Fruit fly (Drosophila melanogaster) whole organism, embryonic: ENCODE measurements around the gene CG33108.

Experiments used
- Atf-2 ChIP-seq: fragments of 200-800 bp; sonication (Bioruptor generic); optimal IDR thresholded peaks from 2 replicates; lab custom pipeline; 2016; ENCODE audit warnings: missing biosample characterization, missing genetic modification characterization
- Bdp1 ChIP-seq: fragments of 200-800 bp; sonication (Bioruptor generic); optimal IDR thresholded peaks from 3 replicates; lab custom pipeline; 2016; ENCODE audit warnings: missing biosample characterization, missing genetic modification characterization
- CG10959 ChIP-seq: fragments of 200-800 bp; sonication (Bioruptor generic); IDR thresholded peaks from 2 replicates; pipeline ENCODE4 v1.3.6; 2022; ENCODE audit warnings: missing biosample characterization, missing genetic modification characterization
- CG11398 ChIP-seq: fragments of 200-800 bp; sonication (Bioruptor generic); optimal IDR thresholded peaks from 2 replicates; lab custom pipeline; 2016; ENCODE audit warnings: missing biosample characterization, missing genetic modification characterization
- CG12659 ChIP-seq: fragments of 200-800 bp; sonication (Bioruptor generic); optimal IDR thresholded peaks from 3 replicates; lab custom pipeline; 2017; ENCODE audit warnings: mild to moderate bottlenecking, missing biosample characterization, missing genetic modification reagents, missing genetic modification characterization
- CG13287 ChIP-seq: fragments of 200-800 bp; sonication (Bioruptor generic); IDR thresholded peaks from 2 replicates; pipeline ENCODE4 v1.3.6; 2022; ENCODE audit warnings: missing biosample characterization, missing genetic modification characterization; ENCODE audit not compliant: partially characterized antibody
- CG15073 ChIP-seq: fragments of 200-800 bp; sonication (Bioruptor generic); optimal IDR thresholded peaks from 2 replicates; lab custom pipeline; 2016; ENCODE audit warnings: missing biosample characterization, missing genetic modification characterization
- CG15696 ChIP-seq: fragments of 200-800 bp; sonication (Bioruptor generic); optimal IDR thresholded peaks from 2 replicates; lab custom pipeline; 2019; ENCODE audit warnings: missing biosample characterization, mild to moderate bottlenecking, missing genetic modification characterization, moderate library complexity
- CG17802 ChIP-seq: fragments of 200-800 bp; sonication (Bioruptor generic); optimal IDR thresholded peaks from 2 replicates; lab custom pipeline; 2018; ENCODE audit warnings: missing biosample characterization, mild to moderate bottlenecking, missing genetic modification characterization, moderate library complexity
- CG18764 ChIP-seq: fragments of 200-800 bp; sonication (Bioruptor generic); optimal IDR thresholded peaks from 3 replicates; lab custom pipeline; 2016; ENCODE audit warnings: missing biosample characterization, missing genetic modification characterization
- CG2120 ChIP-seq: fragments of 200-800 bp; sonication (Bioruptor generic); optimal IDR thresholded peaks from 3 replicates; lab custom pipeline; 2016; ENCODE audit warnings: missing biosample characterization, missing genetic modification characterization
- CG2202 ChIP-seq: fragments of 200-800 bp; sonication (Bioruptor generic); optimal IDR thresholded peaks from 2 replicates; lab custom pipeline; 2018; ENCODE audit warnings: missing biosample characterization, mild to moderate bottlenecking, missing genetic modification characterization
- CG2875 ChIP-seq: fragments of 200-800 bp; sonication (Bioruptor generic); optimal IDR thresholded peaks from 2 replicates; lab custom pipeline; 2017; ENCODE audit warnings: missing biosample characterization, mild to moderate bottlenecking, missing genetic modification characterization, missing genetic modification reagents
- CG31365 ChIP-seq: fragments of 200-800 bp; sonication (Bioruptor generic); optimal IDR thresholded peaks from 2 replicates; lab custom pipeline; 2018; ENCODE audit warnings: missing biosample characterization, mild to moderate bottlenecking, missing genetic modification characterization
- CG7271 ChIP-seq: fragments of 200-800 bp; sonication (Bioruptor generic); optimal IDR thresholded peaks from 2 replicates; lab custom pipeline; 2018; ENCODE audit warnings: missing biosample characterization, mild to moderate bottlenecking, missing genetic modification characterization, moderate library complexity
- CG8359 ChIP-seq: fragments of 200-800 bp; sonication (Bioruptor generic); optimal IDR thresholded peaks from 2 replicates; lab custom pipeline; 2017; ENCODE audit warnings: missing biosample characterization, mild to moderate bottlenecking, missing genetic modification characterization, borderline replicate concordance
- CG8388 ChIP-seq: fragments of 200-800 bp; sonication (Bioruptor generic); optimal IDR thresholded peaks from 2 replicates; lab custom pipeline; 2019; ENCODE audit warnings: missing biosample characterization, mild to moderate bottlenecking, missing genetic modification characterization, moderate library complexity
- CG8478 ChIP-seq: fragments of >200 bp; optimal IDR thresholded peaks from 2 replicates; lab custom pipeline; 2018
- CG8944 ChIP-seq: fragments of 200-800 bp; sonication (Bioruptor generic); optimal IDR thresholded peaks from 3 replicates; lab custom pipeline; 2016; ENCODE audit warnings: missing biosample characterization, missing genetic modification characterization
- CrebB ChIP-seq: fragments of 200-800 bp; sonication (Bioruptor generic); optimal IDR thresholded peaks from 3 replicates; lab custom pipeline; 2018; ENCODE audit warnings: missing biosample characterization, mild to moderate bottlenecking, missing genetic modification characterization
- D ChIP-seq, 2 experiments: fragments of 200-800 bp in 1 of 2; fragments of >200 bp in 1 of 2; sonication (Bioruptor generic) in 1 of 2; optimal IDR thresholded peaks; 2 replicates in 1 of 2; 3 replicates in 1 of 2; lab custom pipeline; 2017; ENCODE audit warnings: mild to moderate bottlenecking in 1 of 2, missing biosample characterization in 1 of 2, missing genetic modification characterization in 1 of 2, missing genetic modification reagents in 1 of 2
- Dek ChIP-seq: fragments of 200-800 bp; sonication (Bioruptor generic); optimal IDR thresholded peaks from 3 replicates; lab custom pipeline; 2019; ENCODE audit warnings: missing biosample characterization, mild to moderate bottlenecking, missing genetic modification characterization, moderate library complexity
- Dip2 ChIP-seq: fragments of 200-800 bp; sonication (Bioruptor generic); IDR thresholded peaks from 2 replicates; pipeline ENCODE4 v1.3.6; 2022; ENCODE audit warnings: missing biosample characterization, missing genetic modification characterization
- Elba2 ChIP-seq: fragments of 200-800 bp; sonication (Bioruptor generic); optimal IDR thresholded peaks from 3 replicates; lab custom pipeline; 2016; ENCODE audit warnings: missing biosample characterization, missing genetic modification characterization
- Gug ChIP-seq: fragments of 200-800 bp; sonication (Bioruptor generic); IDR thresholded peaks from 4 replicates; pipeline ENCODE4 v1.3.6; 2022; ENCODE audit warnings: missing biosample characterization, missing genetic modification characterization
- Max ChIP-seq: fragments of 200-800 bp; sonication (Bioruptor generic); optimal IDR thresholded peaks from 2 replicates; lab custom pipeline; 2016; ENCODE audit warnings: missing biosample characterization, mild to moderate bottlenecking, missing genetic modification characterization
- Meics ChIP-seq: fragments of 200-800 bp; sonication (Bioruptor generic); optimal IDR thresholded peaks from 2 replicates; lab custom pipeline; 2017; ENCODE audit warnings: missing biosample characterization, mild to moderate bottlenecking, missing genetic modification characterization
- NC2α ChIP-seq: fragments of 200-800 bp; sonication (Bioruptor generic); optimal IDR thresholded peaks from 2 replicates; lab custom pipeline; 2016; ENCODE audit warnings: missing biosample characterization, missing genetic modification characterization
- Rx ChIP-seq: fragments of 200-800 bp; sonication (Bioruptor generic); IDR thresholded peaks from 2 replicates; pipeline ENCODE4 v1.3.6; 2022; ENCODE audit warnings: missing biosample characterization, missing genetic modification characterization
- caup ChIP-seq: fragments of 200-800 bp; sonication (Bioruptor generic); optimal IDR thresholded peaks from 3 replicates; lab custom pipeline; 2017; ENCODE audit warnings: missing biosample characterization, mild to moderate bottlenecking, missing genetic modification characterization, moderate library complexity; ENCODE audit not compliant: severe bottlenecking
- chinmo ChIP-seq: fragments of 200-800 bp; sonication (Bioruptor generic); IDR thresholded peaks from 4 replicates; pipeline ENCODE4 v1.3.6; 2022; ENCODE audit warnings: missing biosample characterization, missing genetic modification characterization; ENCODE audit not compliant: partially characterized antibody
- chm ChIP-seq: fragments of 200-800 bp; sonication (Bioruptor generic); IDR thresholded peaks from 2 replicates; pipeline ENCODE4 v1.3.6; 2022; ENCODE audit warnings: missing biosample characterization, missing genetic modification characterization
- crc ChIP-seq: fragments of 200-800 bp; sonication (Bioruptor generic); optimal IDR thresholded peaks from 2 replicates; lab custom pipeline; 2016; ENCODE audit warnings: missing biosample characterization, missing genetic modification characterization
- dmrt99B ChIP-seq: fragments of 200-800 bp; sonication (Bioruptor generic); optimal IDR thresholded peaks from 2 replicates; lab custom pipeline; 2018; ENCODE audit warnings: missing biosample characterization, mild to moderate bottlenecking, missing genetic modification characterization, moderate library complexity
- dysf ChIP-seq: fragments of 200-800 bp; sonication (Bioruptor generic); IDR thresholded peaks from 3 replicates; pipeline ENCODE4 v1.3.6; 2022; ENCODE audit warnings: missing biosample characterization, missing genetic modification characterization
- esg ChIP-seq: fragments of 200-800 bp; sonication (Bioruptor generic); conservative IDR thresholded peaks from 2 replicates; pipeline ENCODE4 v1.3.6; 2022; ENCODE audit warnings: missing biosample characterization, missing genetic modification characterization
- gsb ChIP-seq: fragments of 200-800 bp; sonication (Bioruptor generic); IDR thresholded peaks from 2 replicates; pipeline ENCODE4 v1.3.6; 2022; ENCODE audit warnings: missing biosample characterization, missing genetic modification characterization
- ham ChIP-seq: fragments of 200-800 bp; sonication (Bioruptor generic); IDR thresholded peaks from 2 replicates; pipeline ENCODE4 v1.3.6; 2022; ENCODE audit warnings: missing biosample characterization, missing genetic modification characterization
- insv ChIP-seq, 2 experiments: fragments of 200-800 bp; sonication (Bioruptor generic); optimal IDR thresholded peaks; 3 replicates each; lab custom pipeline; 2016 to 2018; ENCODE audit warnings: missing biosample characterization in 2 of 2, missing genetic modification characterization in 2 of 2
- kah ChIP-seq: fragments of 200-800 bp; sonication (Bioruptor generic); optimal IDR thresholded peaks from 2 replicates; lab custom pipeline; 2018; ENCODE audit warnings: missing biosample characterization, mild to moderate bottlenecking, missing genetic modification characterization
- ken ChIP-seq: fragments of 200-800 bp; sonication (Bioruptor generic); IDR thresholded peaks from 3 replicates; pipeline ENCODE4 v1.3.6; 2022; ENCODE audit warnings: missing biosample characterization, missing genetic modification characterization
- nmo ChIP-seq: fragments of 200-800 bp; sonication (Bioruptor generic); optimal IDR thresholded peaks from 2 replicates; lab custom pipeline; 2018; ENCODE audit warnings: missing biosample characterization, mild to moderate bottlenecking, missing genetic modification characterization, moderate library complexity
- ranshi ChIP-seq: fragments of 200-800 bp; sonication (Bioruptor generic); IDR thresholded peaks from 2 replicates; pipeline ENCODE4 v1.3.6; 2022; ENCODE audit warnings: missing biosample characterization, missing genetic modification characterization
- rib ChIP-seq: fragments of 200-800 bp; sonication (Bioruptor generic); IDR thresholded peaks from 2 replicates; pipeline ENCODE4 v1.3.6; 2022; ENCODE audit warnings: missing biosample characterization, missing genetic modification characterization
- sens-2 ChIP-seq: fragments of 200-800 bp; sonication (Bioruptor generic); IDR thresholded peaks from 2 replicates; pipeline ENCODE4 v1.3.6; 2022; ENCODE audit warnings: missing biosample characterization, missing genetic modification characterization
- sima ChIP-seq: fragments of 200-800 bp; sonication (Bioruptor generic); optimal IDR thresholded peaks from 2 replicates; lab custom pipeline; 2016; ENCODE audit warnings: missing biosample characterization, missing genetic modification characterization
- sqz ChIP-seq: fragments of 200-800 bp; sonication (Bioruptor generic); optimal IDR thresholded peaks from 3 replicates; lab custom pipeline; 2018; ENCODE audit warnings: missing biosample characterization, mild to moderate bottlenecking, missing genetic modification characterization
- tup ChIP-seq: fragments of 200-800 bp; sonication (Bioruptor generic); optimal IDR thresholded peaks from 2 replicates; lab custom pipeline; 2016; ENCODE audit warnings: missing biosample characterization, mild to moderate bottlenecking, missing genetic modification characterization, moderate library complexity
- vvl ChIP-seq: fragments of 200-800 bp; sonication (Bioruptor generic); IDR thresholded peaks from 2 replicates; pipeline ENCODE4 v1.3.6; 2022; ENCODE audit warnings: missing biosample characterization, missing genetic modification characterization

The CG33108 gene

dm6 chr3R:24037538-24038265, 42.2 kb downstream of the CG33108 start, which contains the start of gene spas (continued):
- TF ChIP-seq dysf (GFP tag; lab: Robert Waterston, UW) (peak; percentile 74), insv (GFP tag; optimal IDR thresholded peaks at IDR 0.05; lab: Kevin White, UChicago) (no peak), dmrt99B (tag; lab: Kevin White, UChicago) (no peak), sima (no peak), Dek (tag; lab: Kevin White, UChicago) (peak; percentile 40), CG31365 (tag; lab: Kevin White, UChicago) (no peak), chm (GFP tag; lab: Robert Waterston, UW) (peak; percentile 11; the same call in 1 of the 2 replicates), rib (peak; percentile 79), Gug (GFP tag; lab: Robert Waterston, UW) (peak; percentile 88), Bdp1 (peak; percentile 65), CG18764 (GFP tag; lab: Kevin White, UChicago) (peak; percentile 64), sens-2 (GFP tag; lab: Robert Waterston, UW) (peak; percentile 53; the same call in 1 of the 2 replicates), esg (GFP tag; lab: Robert Waterston, UW) (peak; percentile 70), ham (GFP tag; lab: Robert Waterston, UW) (no peak), CG2120 (GFP tag; lab: Kevin White, UChicago) (peak; percentile 88), Atf-2 (GFP tag; lab: Kevin White, UChicago) (peak; percentile 59), gsb (GFP tag; lab: Robert Waterston, UW) (peak; percentile 31; the same call in 1 of the 2 replicates), CG15073 (GFP tag; lab: Kevin White, UChicago) (peak; percentile 26), vvl (GFP tag; lab: Robert Waterston, UW) (peak; percentile 81), CG10959 (GFP tag; lab: Robert Waterston, UW) (peak; percentile 61), ken (peak; percentile 79), CG7271 (tag; lab: Kevin White, UChicago) (peak; percentile 21), crc (peak; percentile 16), ranshi (peak; percentile 62; the same call in 1 of the 2 replicates), Dip2 (GFP tag; lab: Robert Waterston, UW) (peak; percentile 14; the same call in 1 of the 2 replicates), tup (GFP tag; lab: Kevin White, UChicago) (peak; percentile 25), CG8388 (GFP tag; lab: Kevin White, UChicago) (peak; percentile 66), CG2875 (no peak), CG8359 (GFP tag; lab: Kevin White, UChicago) (no peak), CG13287 (GFP tag; lab: Robert Waterston, UW) (peak; percentile 90), D (optimal IDR thresholded peaks at IDR 0.05; lab: Kevin White, UChicago) (no peak), D (GFP tag; optimal IDR thresholded peaks at IDR 0.05; lab: Kevin White, UChicago) (peak; percentile 35), CG15696 (tag; lab: Kevin White, UChicago) (peak; percentile 67), chinmo (GFP tag; lab: Robert Waterston, UW) (0 out of 4 replicates have a peak, but pooled peaks have one; percentile 68), caup (peak; percentile 34), CG8944 (GFP tag; lab: Kevin White, UChicago) (peak; percentile 58), CG11398 (peak; percentile 42), NC2α (peak; percentile 13), kah (no peak), CG8478 (lab: Kevin White, UChicago) (no peak), Meics (GFP tag; lab: Kevin White, UChicago) (peak; percentile 54), CG2202 (tag; lab: Kevin White, UChicago) (peak; percentile 3), CG17802 (peak; percentile 29), CrebB (tag; lab: Kevin White, UChicago) (no peak), Max (GFP tag; lab: Kevin White, UChicago) (peak; percentile 24), CG12659 (GFP tag; lab: Kevin White, UChicago) (peak; percentile 62), Elba2 (GFP tag; lab: Kevin White, UChicago) (no peak), nmo (peak; percentile 87), sqz (GFP tag; lab: Kevin White, UChicago) (no peak), Rx (GFP tag; lab: Robert Waterston, UW) (0 out of 2 replicates have a peak, but pooled peaks have one; percentile 32)
